Worm (Caenorhabditis elegans): ENCODE measurements around the gene srh-127.

ce11 chrV:2888265-2888664 lies 4.8 kb upstream of the srh-127 start:
- TF ChIP-seq him-1 (tag; optimal IDR thresholded peaks at IDR 0.05) (no peak), dao-5 (tag; optimal IDR thresholded peaks at IDR 0.05) (no peak), W03F9.2 (tag; optimal IDR thresholded peaks at IDR 0.05) (no peak)

Measured in whole organism, L4/young adult.